Worm (Caenorhabditis elegans) whole organism, mixed stage, embryonic: ENCODE results near the gene fbxb-24.

Experiments
- drap-1 ChIP-seq: fragments of 200-800 bp; sonication (Bioruptor generic); optimal IDR thresholded peaks from 3 replicates; lab custom pipeline; 2018; ENCODE audit warnings: mild to moderate bottlenecking, missing genetic modification characterization, missing compliant biosample characterization
- elt-1 ChIP-seq: sonication (generic microtip); optimal IDR thresholded peaks from 2 replicates; lab custom pipeline; 2017; ENCODE audit warnings: missing genetic modification characterization, mild to moderate bottlenecking, missing compliant biosample characterization, antibody characterized with exemption, moderate library complexity, borderline replicate concordance; ENCODE audit not compliant: insufficient read depth
- flh-1 ChIP-seq: fragments of 200-800 bp; sonication (Bioruptor generic); optimal IDR thresholded peaks from 2 replicates; lab custom pipeline; 2018; ENCODE audit warnings: mild to moderate bottlenecking, missing genetic modification characterization, moderate library complexity, missing compliant biosample characterization
- nhr-237 ChIP-seq: fragments of 150-350 bp; optimal IDR thresholded peaks from 2 replicates; lab custom pipeline; 2014; ENCODE audit warnings: missing biosample characterization, missing genetic modification characterization
- nhr-28 ChIP-seq: fragments of 150-350 bp; optimal IDR thresholded peaks from 2 replicates; lab custom pipeline; 2014; ENCODE audit warnings: missing biosample characterization, missing genetic modification characterization
- unc-62 ChIP-seq: fragments of 150-350 bp; optimal IDR thresholded peaks from 2 replicates; lab custom pipeline; 2014; ENCODE audit warnings: missing biosample characterization, missing genetic modification reagents, missing genetic modification characterization
- zip-8 ChIP-seq: fragments of 150-350 bp; optimal IDR thresholded peaks from 2 replicates; lab custom pipeline; 2014; ENCODE audit warnings: missing biosample characterization, missing genetic modification characterization

DNA sequence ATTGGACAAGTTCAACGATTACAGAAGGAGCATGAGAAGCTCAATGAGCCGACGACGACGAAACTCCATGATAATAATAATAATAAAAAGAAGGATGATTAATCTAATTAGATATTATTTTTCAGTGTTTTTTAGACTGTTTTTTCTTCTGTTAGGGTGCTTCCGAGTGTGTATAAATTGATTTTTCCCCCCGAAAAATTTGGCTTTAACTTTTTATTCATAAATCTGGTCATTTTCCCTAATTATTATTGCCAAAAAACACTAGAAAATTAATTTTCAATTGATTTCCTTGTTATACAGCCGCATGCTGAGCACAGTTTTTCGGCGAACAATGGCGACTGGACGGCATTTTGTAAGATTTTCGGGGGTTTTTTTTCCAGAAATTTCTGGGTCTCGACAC is 14.8 kb downstream of the fbxb-24 start, which contains the start of gene nft-1:
- TF ChIP-seq nhr-28 (no peak), zip-8 (tag; lab: Kevin White, UChicago) (no peak), drap-1 (GFP tag; lab: Kevin White, UChicago) (no peak), nhr-237 (tag; lab: Kevin White, UChicago) (no peak), elt-1 (no peak), unc-62 (GFP tag; lab: Kevin White, UChicago) (no peak), flh-1 (no peak)
